Fruit fly (Drosophila melanogaster) whole organism, adult: ENCODE results near the gene Lsp1gamma.

Experiments used
- CG11617 ChIP-seq: fragments of 200-800 bp; sonication (Bioruptor generic); optimal IDR thresholded peaks from 2 replicates; lab custom pipeline; 2017; ENCODE audit warnings: mild to moderate bottlenecking, missing biosample characterization, missing genetic modification reagents, missing genetic modification characterization
- CG33017 ChIP-seq: fragments of 200-800 bp; sonication (Bioruptor generic); optimal IDR thresholded peaks from 2 replicates; lab custom pipeline; 2018; ENCODE audit warnings: missing biosample characterization, mild to moderate bottlenecking, missing genetic modification characterization, moderate library complexity
- CG5204 ChIP-seq: fragments of 200-800 bp; sonication (Bioruptor generic); optimal IDR thresholded peaks from 2 replicates; lab custom pipeline; 2016; ENCODE audit warnings: missing biosample characterization, missing genetic modification characterization
- CG7045 ChIP-seq: fragments of 200-800 bp; sonication (Bioruptor generic); optimal IDR thresholded peaks from 2 replicates; lab custom pipeline; 2017; ENCODE audit warnings: missing biosample characterization, mild to moderate bottlenecking, missing genetic modification characterization
- CG7101 ChIP-seq: fragments of 200-800 bp; sonication (Bioruptor generic); optimal IDR thresholded peaks from 2 replicates; lab custom pipeline; 2018; ENCODE audit warnings: missing biosample characterization, mild to moderate bottlenecking, missing genetic modification characterization, moderate library complexity
- Crg-1 ChIP-seq: fragments of 200-800 bp; sonication (Bioruptor generic); optimal IDR thresholded peaks from 2 replicates; lab custom pipeline; 2016; ENCODE audit warnings: missing biosample characterization, missing genetic modification characterization
- Hr96 ChIP-seq: fragments of 200-800 bp; sonication (Bioruptor generic); optimal IDR thresholded peaks from 2 replicates; lab custom pipeline; 2016; ENCODE audit warnings: missing biosample characterization, missing genetic modification characterization
- bab1 ChIP-seq: fragments of 200-800 bp; sonication (Bioruptor generic); optimal IDR thresholded peaks from 3 replicates; lab custom pipeline; 2019; ENCODE audit warnings: missing biosample characterization, mild to moderate bottlenecking, missing genetic modification characterization, moderate library complexity
- cic ChIP-seq: fragments of 200-800 bp; sonication (Bioruptor generic); optimal IDR thresholded peaks from 2 replicates; lab custom pipeline; 2017; ENCODE audit warnings: missing biosample characterization, mild to moderate bottlenecking, missing genetic modification characterization, moderate library complexity
- kay ChIP-seq: fragments of 200-800 bp; sonication (Bioruptor generic); peaks from one replicate; lab custom pipeline; 2016; ENCODE audit warnings: missing biosample characterization, missing genetic modification characterization, borderline replicate concordance
- toe ChIP-seq: fragments of 200-800 bp; sonication (Bioruptor generic); optimal IDR thresholded peaks from 2 replicates; lab custom pipeline; 2016; ENCODE audit warnings: missing biosample characterization, missing genetic modification characterization

DNA sequence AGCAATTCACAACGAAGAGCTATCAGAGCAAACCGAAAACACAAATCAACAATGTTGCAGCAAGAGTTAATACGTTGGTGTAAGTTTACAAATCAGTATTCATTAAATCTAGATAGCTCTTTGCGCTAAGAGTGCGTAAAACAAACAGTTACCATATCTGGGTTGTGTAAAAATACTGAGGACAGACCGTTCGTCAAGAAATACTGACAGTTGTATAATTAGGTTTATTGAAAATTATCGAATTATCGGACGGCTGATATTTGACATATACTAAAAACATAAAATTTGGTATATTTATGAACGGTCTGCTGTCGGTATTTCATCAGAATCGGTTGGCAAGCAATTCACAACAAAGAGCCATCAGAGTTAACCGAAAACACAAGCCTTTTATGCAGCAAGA is 44.2 kb upstream of the Lsp1gamma start, which contains the start of gene mthl8:
- TF ChIP-seq CG5204 (GFP tag; lab: Kevin White, UChicago) (no peak), Crg-1 (no peak), CG11617 (GFP tag; lab: Kevin White, UChicago) (no peak), CG7101 (tag; lab: Kevin White, UChicago) (no peak), kay (GFP tag; lab: Kevin White, UChicago) (no peak), bab1 (GFP tag; lab: Kevin White, UChicago) (no peak), CG7045 (GFP tag; lab: Kevin White, UChicago) (no peak), cic (GFP tag; lab: Kevin White, UChicago) (no peak), toe (no peak), CG33017 (tag; lab: Kevin White, UChicago) (no peak), Hr96 (no peak)
